Worm (Caenorhabditis elegans) whole organism, L4/young adult: ENCODE data around the gene nhr-225.

Experiments
- W03F9.2 ChIP-seq: fragments of 150-350 bp; optimal IDR thresholded peaks from 2 replicates; lab custom pipeline; 2014; ENCODE audit warnings: missing biosample characterization, missing genetic modification characterization
- dao-5 ChIP-seq: sonication (generic microtip); optimal IDR thresholded peaks from 2 replicates; lab custom pipeline; 2016; ENCODE audit warnings: missing genotype, missing genetic modification characterization, moderate library complexity, missing compliant biosample characterization
- him-1 ChIP-seq: sonication (generic microtip); optimal IDR thresholded peaks from 2 replicates; lab custom pipeline; 2016; ENCODE audit warnings: missing genotype, missing genetic modification reagents, missing genetic modification characterization, missing compliant biosample characterization

DNA sequence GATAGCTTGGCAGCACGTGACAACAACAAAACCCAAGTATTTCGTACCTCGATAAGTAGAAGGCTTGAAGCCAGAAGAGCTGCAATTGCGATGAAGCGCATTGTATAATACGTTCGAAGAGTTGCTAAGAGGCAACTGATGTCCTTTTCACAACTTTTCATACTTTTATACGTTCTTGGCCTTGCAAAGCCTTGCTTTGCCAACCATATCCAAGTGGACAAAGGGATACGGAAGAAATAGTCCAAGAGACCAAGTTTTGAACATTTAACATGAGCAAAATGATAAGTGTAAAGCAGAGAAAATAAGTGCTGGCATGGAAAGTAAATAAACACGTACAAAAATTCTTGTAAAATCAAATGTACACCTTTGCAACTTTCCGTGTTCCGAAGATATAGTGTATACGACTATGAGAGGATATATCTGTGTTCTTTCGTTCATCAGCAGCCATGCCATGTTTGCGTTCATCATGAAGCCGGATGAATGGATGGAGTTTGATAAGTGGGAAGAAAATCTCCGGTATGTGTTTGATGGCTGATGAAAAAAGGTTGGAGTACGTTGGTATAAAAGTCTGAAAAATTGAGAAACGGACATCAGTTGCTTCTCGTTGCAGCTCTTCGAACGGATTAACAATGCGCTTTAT lies 15.9 kb downstream of the nhr-225 start, which contains the start of the genes Y5H2A.4 and abu-4:
- TF ChIP-seq him-1 (tag; lab: Kevin White, UChicago) (no peak), W03F9.2 (no peak), dao-5 (tag; lab: Kevin White, UChicago) (no peak)
